Fruit fly (Drosophila melanogaster) whole organism, embryonic: ENCODE data around the gene CG5608.

Experiments
- ATbp ChIP-seq: fragments of 200-800 bp; sonication (Bioruptor generic); optimal IDR thresholded peaks from 2 replicates; lab custom pipeline; 2017; ENCODE audit warnings: missing biosample characterization, mild to moderate bottlenecking, missing genetic modification characterization, missing genetic modification reagents
- CG10366 ChIP-seq: fragments of 200-800 bp; sonication (Bioruptor generic); IDR thresholded peaks from 2 replicates; pipeline ENCODE4 v1.3.6; 2022; ENCODE audit warnings: missing biosample characterization, missing genetic modification characterization
- CG15601 ChIP-seq: fragments of 200-800 bp; sonication (Bioruptor generic); optimal IDR thresholded peaks from 3 replicates; lab custom pipeline; 2019; ENCODE audit warnings: missing biosample characterization, mild to moderate bottlenecking, missing genetic modification characterization, moderate library complexity
- CG1602 ChIP-seq: fragments of 200-800 bp; sonication (Bioruptor generic); optimal IDR thresholded peaks from 3 replicates; lab custom pipeline; 2016; ENCODE audit warnings: missing biosample characterization, missing genetic modification characterization
- CG17328 ChIP-seq: fragments of 200-800 bp; sonication (Bioruptor generic); IDR thresholded peaks from 2 replicates; pipeline ENCODE4 v1.3.6; 2022; ENCODE audit warnings: missing biosample characterization, missing genetic modification characterization
- CG18262 ChIP-seq: fragments of 200-800 bp; optimal IDR thresholded peaks from 3 replicates; lab custom pipeline; 2019; ENCODE audit warnings: missing biosample characterization, mild to moderate bottlenecking, missing genetic modification characterization, moderate library complexity
- CG18599 ChIP-seq: fragments of 200-800 bp; sonication (Bioruptor generic); optimal IDR thresholded peaks from 3 replicates; lab custom pipeline; 2017; ENCODE audit warnings: missing biosample characterization, missing genetic modification characterization, mild to moderate bottlenecking, moderate library complexity, missing genetic modification reagents
- CG2129 ChIP-seq: fragments of 200-800 bp; sonication (Bioruptor generic); IDR thresholded peaks from 2 replicates; pipeline ENCODE4 v1.3.6; 2022; ENCODE audit warnings: missing biosample characterization, missing genetic modification characterization; ENCODE audit not compliant: partially characterized antibody
- CG30403 ChIP-seq: fragments of 200-800 bp; sonication (Bioruptor generic); optimal IDR thresholded peaks from 3 replicates; lab custom pipeline; 2016; ENCODE audit warnings: missing biosample characterization, missing genetic modification characterization
- CG33213 ChIP-seq: fragments of 200-800 bp; sonication (Bioruptor generic); optimal IDR thresholded peaks from 3 replicates; lab custom pipeline; 2016; ENCODE audit warnings: missing biosample characterization, missing genetic modification characterization
- CG4282 ChIP-seq: fragments of 200-800 bp; sonication (Bioruptor generic); optimal IDR thresholded peaks from 2 replicates; lab custom pipeline; 2016; ENCODE audit warnings: missing biosample characterization, missing genetic modification characterization
- CG6175 ChIP-seq: fragments of 200-800 bp; sonication (Bioruptor generic); IDR thresholded peaks from 3 replicates; pipeline ENCODE4 v1.3.6; 2022; ENCODE audit warnings: missing biosample characterization, missing genetic modification characterization
- CG6791 ChIP-seq: fragments of 200-800 bp; sonication (Bioruptor generic); IDR thresholded peaks from 3 replicates; pipeline ENCODE4 v1.3.6; 2022; ENCODE audit warnings: missing biosample characterization, missing genetic modification characterization; ENCODE audit not compliant: partially characterized antibody
- CG6854 ChIP-seq: fragments of 200-800 bp; sonication (Bioruptor generic); optimal IDR thresholded peaks from 3 replicates; lab custom pipeline; 2017; ENCODE audit warnings: missing biosample characterization, mild to moderate bottlenecking, missing genetic modification characterization
- CG8388 ChIP-seq: fragments of 200-800 bp; sonication (Bioruptor generic); optimal IDR thresholded peaks from 2 replicates; lab custom pipeline; 2019; ENCODE audit warnings: missing biosample characterization, mild to moderate bottlenecking, missing genetic modification characterization, moderate library complexity
- CTCF ChIP-seq: fragments of 200-800 bp; sonication (Bioruptor generic); optimal IDR thresholded peaks from 2 replicates; lab custom pipeline; 2017; ENCODE audit warnings: missing biosample characterization, mild to moderate bottlenecking, missing genetic modification characterization, moderate library complexity
- Eip74EF ChIP-seq, 2 experiments: fragments of 200-800 bp in 1 of 2; fragments of >200 bp in 1 of 2; sonication (Bioruptor generic) in 1 of 2; optimal IDR thresholded peaks; 2 replicates each; lab custom pipeline; 2017 to 2019; ENCODE audit warnings: missing biosample characterization in 2 of 2, missing genetic modification characterization in 2 of 2, mild to moderate bottlenecking in 1 of 2, moderate library complexity in 1 of 2
- HHEX ChIP-seq: fragments of 200-800 bp; sonication (Bioruptor generic); optimal IDR thresholded peaks from 3 replicates; lab custom pipeline; 2017; ENCODE audit warnings: missing biosample characterization, mild to moderate bottlenecking, missing genetic modification characterization, missing genetic modification reagents
- Lhr ChIP-seq: fragments of 200-800 bp; sonication (Bioruptor generic); optimal IDR thresholded peaks from 3 replicates; lab custom pipeline; 2017; ENCODE audit warnings: mild to moderate bottlenecking, missing biosample characterization, missing genetic modification reagents, missing genetic modification characterization
- Lim3 ChIP-seq: fragments of 200-800 bp; sonication (Bioruptor generic); IDR thresholded peaks from 2 replicates; pipeline ENCODE4 v1.3.6; 2022; ENCODE audit warnings: missing biosample characterization, missing genetic modification characterization
- NFAT ChIP-seq: fragments of 200-800 bp; sonication (Bioruptor generic); IDR thresholded peaks from 2 replicates; pipeline ENCODE4 v1.3.6; 2022; ENCODE audit warnings: missing biosample characterization, missing genetic modification characterization
- NK7.1 ChIP-seq: fragments of 200-800 bp; sonication (Bioruptor generic); optimal IDR thresholded peaks from 3 replicates; lab custom pipeline; 2016; ENCODE audit warnings: missing biosample characterization, missing genetic modification characterization
- Neu2 ChIP-seq: fragments of 200-800 bp; sonication (Bioruptor generic); optimal IDR thresholded peaks from 3 replicates; lab custom pipeline; 2016; ENCODE audit warnings: missing biosample characterization, missing genetic modification characterization, borderline replicate concordance
- Nf-YB ChIP-seq: fragments of 200-800 bp; sonication (Bioruptor generic); optimal IDR thresholded peaks from 3 replicates; lab custom pipeline; 2019; ENCODE audit warnings: missing biosample characterization, mild to moderate bottlenecking, missing genetic modification characterization, moderate library complexity
- Ptx1 ChIP-seq: fragments of 200-800 bp; sonication (Bioruptor generic); IDR thresholded peaks from 2 replicates; pipeline ENCODE4 v1.3.6; 2022; ENCODE audit warnings: missing biosample characterization, missing genetic modification characterization
- Sox102F ChIP-seq: fragments of 200-800 bp; sonication (Bioruptor generic); optimal IDR thresholded peaks from 2 replicates; lab custom pipeline; 2018; ENCODE audit warnings: missing biosample characterization, mild to moderate bottlenecking, missing genetic modification characterization, moderate library complexity
- Sry-δ ChIP-seq: fragments of 200-800 bp; sonication (Bioruptor generic); optimal IDR thresholded peaks from 2 replicates; lab custom pipeline; 2016; ENCODE audit warnings: missing biosample characterization, missing genetic modification characterization
- aop ChIP-seq: fragments of 200-800 bp; sonication (Bioruptor generic); IDR thresholded peaks from 2 replicates; pipeline ENCODE4 v1.3.6; 2022; ENCODE audit warnings: missing biosample characterization, missing genetic modification characterization
- az2 ChIP-seq: fragments of 200-800 bp; sonication (Bioruptor generic); optimal IDR thresholded peaks from 3 replicates; lab custom pipeline; 2016; ENCODE audit warnings: missing biosample characterization, missing genetic modification characterization
- bigmax ChIP-seq: fragments of 200-800 bp; sonication (Bioruptor generic); optimal IDR thresholded peaks from 2 replicates; lab custom pipeline; 2018; ENCODE audit warnings: missing biosample characterization, mild to moderate bottlenecking, missing genetic modification characterization
- chm ChIP-seq: fragments of 200-800 bp; sonication (Bioruptor generic); IDR thresholded peaks from 2 replicates; pipeline ENCODE4 v1.3.6; 2022; ENCODE audit warnings: missing biosample characterization, missing genetic modification characterization
- corto ChIP-seq: fragments of 200-800 bp; sonication (Bioruptor generic); optimal IDR thresholded peaks from 2 replicates; lab custom pipeline; 2016; ENCODE audit warnings: missing biosample characterization, mild to moderate bottlenecking, missing genetic modification characterization, moderate library complexity
- croc ChIP-seq: fragments of 200-800 bp; sonication (Bioruptor generic); conservative IDR thresholded peaks from 3 replicates; pipeline ENCODE4 v1.3.6; 2022; ENCODE audit warnings: missing biosample characterization, missing genetic modification characterization
- crol ChIP-seq: fragments of 200-800 bp; sonication (Bioruptor generic); IDR thresholded peaks from 2 replicates; pipeline ENCODE4 v1.3.6; 2022; ENCODE audit warnings: missing biosample characterization, missing genetic modification characterization
- da ChIP-seq: fragments of 200-800 bp; sonication (Bioruptor generic); optimal IDR thresholded peaks from 2 replicates; lab custom pipeline; 2016; ENCODE audit warnings: missing biosample characterization, missing genetic modification characterization
- ham ChIP-seq: fragments of 200-800 bp; sonication (Bioruptor generic); IDR thresholded peaks from 2 replicates; pipeline ENCODE4 v1.3.6; 2022; ENCODE audit warnings: missing biosample characterization, missing genetic modification characterization
- ken ChIP-seq: fragments of 200-800 bp; sonication (Bioruptor generic); IDR thresholded peaks from 3 replicates; pipeline ENCODE4 v1.3.6; 2022; ENCODE audit warnings: missing biosample characterization, missing genetic modification characterization
- klu ChIP-seq: fragments of 200-800 bp; sonication (Bioruptor generic); IDR thresholded peaks from 2 replicates; pipeline ENCODE4 v1.3.6; 2022; ENCODE audit warnings: missing biosample characterization, missing genetic modification characterization
- kni ChIP-seq: fragments of 200-800 bp; sonication (Bioruptor generic); optimal IDR thresholded peaks from 3 replicates; lab custom pipeline; 2017; ENCODE audit warnings: mild to moderate bottlenecking, missing biosample characterization, missing genetic modification reagents, missing genetic modification characterization
- nom ChIP-seq: fragments of 200-800 bp; sonication (Bioruptor generic); optimal IDR thresholded peaks from 2 replicates; lab custom pipeline; 2017; ENCODE audit warnings: missing biosample characterization, missing genetic modification characterization, mild to moderate bottlenecking, moderate library complexity, missing genetic modification reagents
- p53 ChIP-seq: fragments of 200-800 bp; sonication (Bioruptor generic); optimal IDR thresholded peaks from 2 replicates; lab custom pipeline; 2016; ENCODE audit warnings: missing biosample characterization, missing genetic modification characterization
- pho ChIP-seq: fragments of 200-800 bp; sonication (Bioruptor generic); optimal IDR thresholded peaks from 2 replicates; lab custom pipeline; 2016; ENCODE audit warnings: missing biosample characterization, missing genetic modification characterization
- phol ChIP-seq: fragments of 200-800 bp; sonication (Bioruptor generic); optimal IDR thresholded peaks from 3 replicates; lab custom pipeline; 2018; ENCODE audit warnings: missing biosample characterization, mild to moderate bottlenecking, missing genetic modification characterization, moderate library complexity
- ro ChIP-seq: fragments of 200-800 bp; sonication (Bioruptor generic); IDR thresholded peaks from 2 replicates; pipeline ENCODE4 v1.3.6; 2022; ENCODE audit warnings: missing biosample characterization, missing genetic modification characterization
- sens-2 ChIP-seq: fragments of 200-800 bp; sonication (Bioruptor generic); IDR thresholded peaks from 2 replicates; pipeline ENCODE4 v1.3.6; 2022; ENCODE audit warnings: missing biosample characterization, missing genetic modification characterization
- tna ChIP-seq: fragments of 200-800 bp; sonication (Bioruptor generic); IDR thresholded peaks from 2 replicates; pipeline ENCODE4 v1.3.6; 2022; ENCODE audit warnings: missing biosample characterization, missing genetic modification characterization; ENCODE audit not compliant: partially characterized antibody
- tx ChIP-seq: fragments of 200-800 bp; sonication (Bioruptor generic); optimal IDR thresholded peaks from 2 replicates; lab custom pipeline; 2016; ENCODE audit warnings: missing biosample characterization, missing genetic modification characterization
- unpg ChIP-seq: fragments of 200-800 bp; sonication (Bioruptor generic); optimal IDR thresholded peaks from 3 replicates; lab custom pipeline; 2018; ENCODE audit warnings: missing biosample characterization, mild to moderate bottlenecking, missing genetic modification characterization, moderate library complexity
- zfh1 ChIP-seq: fragments of 200-800 bp; sonication (Bioruptor generic); IDR thresholded peaks from 3 replicates; pipeline ENCODE4 v1.3.6; 2022; ENCODE audit warnings: missing biosample characterization, missing genetic modification characterization

CG5608 gene

DNA sequence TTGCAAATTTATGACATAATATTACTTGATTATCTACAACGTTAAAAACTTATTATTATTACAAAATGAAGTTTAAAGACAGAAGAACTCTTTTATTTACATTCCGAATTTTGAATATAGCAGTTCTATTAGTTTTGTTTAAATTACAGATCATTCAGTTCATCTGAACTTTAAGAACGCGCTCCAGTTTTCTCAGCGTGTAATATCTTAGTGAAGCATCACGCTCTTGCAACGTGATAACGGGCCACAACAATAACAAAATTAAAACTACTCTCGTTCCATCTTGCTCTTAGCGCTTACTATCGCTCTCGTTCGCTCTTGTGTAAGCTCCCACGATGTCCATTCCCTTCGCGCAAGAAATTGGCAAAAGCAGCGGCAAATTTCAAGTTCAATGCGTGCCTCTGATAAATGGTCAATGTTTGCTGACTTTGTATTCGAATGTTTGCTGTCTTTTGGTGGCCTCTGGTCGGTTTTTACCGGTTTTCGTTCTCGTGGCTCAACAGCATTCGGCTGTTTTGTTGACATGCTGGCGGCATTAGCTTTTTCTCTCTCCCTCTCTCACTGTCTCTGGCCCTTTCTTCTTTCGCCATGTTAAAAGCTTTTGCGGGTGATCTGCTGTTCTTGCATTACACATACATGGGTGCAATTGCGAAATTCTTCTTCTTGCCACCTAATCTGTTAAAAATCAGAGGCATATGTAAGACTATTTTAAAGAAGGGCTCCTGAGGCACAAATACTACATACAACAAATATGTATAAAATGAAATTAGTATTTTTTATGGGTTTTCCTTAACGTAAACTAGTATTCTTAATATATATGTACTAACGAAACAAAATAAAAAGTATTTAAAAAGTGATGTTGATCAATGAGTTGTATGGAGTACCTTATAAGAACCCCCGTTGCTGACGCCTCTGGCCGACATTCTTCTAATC is 22.2 kb downstream of the CG5608 start (continued):
- TF ChIP-seq CG15601 (tag; lab: Kevin White, UChicago) (no peak), ham (GFP tag; lab: Robert Waterston, UW) (no peak), CG17328 (GFP tag; lab: Robert Waterston, UW) (no peak), CG6791 (GFP tag; lab: Robert Waterston, UW) (no peak), klu (no peak), corto (GFP tag; lab: Kevin White, UChicago) (peak; percentile 50), nom (GFP tag; lab: Kevin White, UChicago) (peak; percentile 23), bigmax (GFP tag; lab: Kevin White, UChicago) (no peak), NFAT (GFP tag; lab: Robert Waterston, UW) (no peak), Sox102F (peak; percentile 7), Lhr (no peak), CG6175 (GFP tag; lab: Robert Waterston, UW) (no peak), crol (GFP tag; lab: Robert Waterston, UW) (no peak), CG4282 (no peak), CG30403 (GFP tag; lab: Kevin White, UChicago) (peak; percentile 54), da (GFP tag; lab: Kevin White, UChicago) (no peak), Nf-YB (GFP tag; lab: Kevin White, UChicago) (no peak), tna (GFP tag; lab: Robert Waterston, UW) (no peak), CG10366 (GFP tag; lab: Robert Waterston, UW) (no peak), CG6854 (GFP tag; lab: Kevin White, UChicago) (no peak), CG1602 (no peak), p53 (GFP tag; lab: Kevin White, UChicago) (no peak), ken (GFP tag; lab: Robert Waterston, UW) (no peak), NK7.1 (GFP tag; lab: Kevin White, UChicago) (no peak), Lim3 (no peak), CTCF (GFP tag; lab: Kevin White, UChicago) (no peak), sens-2 (GFP tag; lab: Robert Waterston, UW) (no peak), pho (GFP tag; lab: Kevin White, UChicago) (no peak), phol (tag; lab: Kevin White, UChicago) (peak; percentile 1), Neu2 (GFP tag; lab: Kevin White, UChicago) (no peak), CG33213 (GFP tag; lab: Kevin White, UChicago) (no peak), croc (GFP tag; lab: Robert Waterston, UW) (no peak), CG18599 (GFP tag; lab: Kevin White, UChicago) (peak; percentile 67), CG18262 (tag; lab: Kevin White, UChicago) (peak; percentile 21), az2 (no peak), aop (GFP tag; lab: Robert Waterston, UW) (no peak), chm (no peak), Eip74EF (GFP tag; optimal IDR thresholded peaks at IDR 0.05; lab: Kevin White, UChicago) (no peak), CG8388 (GFP tag; lab: Kevin White, UChicago) (no peak), ATbp (GFP tag; lab: Kevin White, UChicago) (no peak), Sry-δ (GFP tag; lab: Kevin White, UChicago) (no peak), zfh1 (GFP tag; lab: Robert Waterston, UW) (no peak), kni (GFP tag; lab: Kevin White, UChicago) (no peak), CG2129 (GFP tag; lab: Robert Waterston, UW) (no peak), HHEX (GFP tag; lab: Kevin White, UChicago) (peak; percentile 5), ro (GFP tag; lab: Robert Waterston, UW) (no peak), tx (GFP tag; lab: Kevin White, UChicago) (no peak), Ptx1 (peak; percentile 29; the same call in 1 of the 2 replicates), unpg (GFP tag; lab: Kevin White, UChicago) (peak; percentile 34)
